Fruit fly (Drosophila melanogaster): ENCODE results near the gene Usp16-45.

DNA sequence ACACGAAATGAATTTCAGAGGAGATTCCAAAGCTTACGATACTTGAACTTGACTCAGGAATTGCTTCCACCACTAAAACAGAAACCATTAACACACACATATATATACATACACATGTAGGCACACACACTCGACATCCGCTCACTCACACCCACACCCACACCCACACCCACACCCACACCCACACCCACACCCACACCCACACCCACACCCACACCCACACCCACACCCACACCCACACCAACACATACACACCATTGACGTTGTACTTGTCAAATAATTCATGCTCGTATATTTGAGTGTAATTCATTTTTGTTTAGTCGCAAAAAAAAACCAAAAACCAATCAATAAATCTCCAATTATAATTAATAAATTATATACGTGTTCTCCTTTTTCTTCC lies 38.8 kb upstream of the Usp16-45 start:
- TF ChIP-seq CrebA (GFP tag; optimal IDR thresholded peaks at IDR 0.05; ENCODE audit: borderline replicate concordance) (no peak), Dif (GFP tag; optimal IDR thresholded peaks at IDR 0.05; ENCODE audit: partially characterized antibody) (no peak)
